Fruit fly (Drosophila melanogaster) Kc167 (cell line): ENCODE data around the gene Fas3.

Experiments used
- Myc ChIP-seq: fragments of >200 bp; optimal IDR thresholded peaks from 2 replicates; lab custom pipeline; 2017; ENCODE audit warnings: missing external identifiers
- Sin3A ChIP-seq: fragments of >200 bp; optimal IDR thresholded peaks from 2 replicates; lab custom pipeline; 2018; ENCODE audit warnings: missing external identifiers
- h ChIP-seq: fragments of >200 bp; optimal IDR thresholded peaks from 3 replicates; lab custom pipeline; 2018; ENCODE audit warnings: missing external identifiers
- insv ChIP-seq: fragments of >200 bp; optimal IDR thresholded peaks from 3 replicates; lab custom pipeline; 2018; ENCODE audit warnings: missing external identifiers
- psq ChIP-seq: fragments of >200 bp; optimal IDR thresholded peaks from 2 replicates; lab custom pipeline; 2017; ENCODE audit warnings: missing external identifiers
- ttk ChIP-seq: sonication (Bioruptor generic); optimal IDR thresholded peaks from 2 replicates; lab custom pipeline; 2017; ENCODE audit warnings: missing external identifiers

Gene Fas3

DNA sequence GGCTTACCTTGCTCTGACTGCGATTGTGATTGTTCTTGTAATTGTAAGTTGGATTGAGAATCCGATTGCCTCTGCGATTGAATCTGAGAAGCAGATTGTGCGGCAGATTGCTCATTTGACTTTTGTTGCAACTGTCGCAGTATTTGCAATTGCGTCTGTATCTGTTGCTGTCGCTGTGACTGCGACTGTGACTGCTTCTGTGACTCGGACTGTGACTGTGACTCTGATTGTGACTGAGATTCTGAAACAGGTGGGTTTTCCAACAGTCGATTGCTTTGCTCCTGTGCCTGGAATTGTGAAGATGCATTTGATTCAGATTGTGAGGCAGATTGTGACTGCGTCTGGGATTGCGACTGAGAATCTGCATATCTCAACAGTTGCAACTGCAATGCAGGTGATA is 38.1 kb downstream of the Fas3 start:
- no peak for TF ChIP-seq Myc (lab: Kevin White, UChicago)
- no peak for TF ChIP-seq ttk (lab: Kevin White, UChicago)
- no peak for TF ChIP-seq psq (lab: Kevin White, UChicago)
- no peak for TF ChIP-seq Sin3A (lab: Kevin White, UChicago)
- no peak for TF ChIP-seq h (lab: Kevin White, UChicago)
- no peak for TF ChIP-seq insv

- TF ChIP-seq ttk (lab: Kevin White, UChicago) (no peak), h (lab: Kevin White, UChicago) (no peak), insv (no peak), Sin3A (lab: Kevin White, UChicago) (no peak), Myc (lab: Kevin White, UChicago) (no peak), psq (lab: Kevin White, UChicago) (no peak)
These were observed 39.0 kb downstream of the Fas3 start, which contains the start of gene Acp36DE for dm6 chr2L:18358928-18359327. Gene Acp36DE, minus strand, starts transcription at chr2L:18359028.

DNA sequence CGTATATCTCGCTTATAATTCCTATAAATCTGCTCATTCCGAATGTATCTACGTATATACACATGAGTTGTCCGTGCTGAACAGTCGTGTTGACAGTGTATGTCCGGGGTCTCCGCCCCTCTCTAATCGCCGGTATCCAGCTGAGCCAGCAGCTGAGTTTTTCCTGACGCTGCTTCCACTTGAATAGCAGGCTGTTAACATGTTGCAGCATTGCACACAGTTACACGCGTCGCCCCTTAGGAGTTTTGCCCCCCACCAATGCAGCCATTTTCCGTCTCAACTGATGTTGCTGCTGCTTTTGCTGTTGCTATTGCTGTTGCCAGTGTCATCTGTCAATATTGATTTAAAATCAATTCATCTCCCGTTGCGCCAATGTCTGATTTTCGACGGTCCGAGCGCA is 41.3 kb downstream of the Fas3 start:
- TF ChIP-seq h (lab: Kevin White, UChicago), result no peak
- TF ChIP-seq Sin3A (lab: Kevin White, UChicago), result no peak
- no peak for TF ChIP-seq Myc (lab: Kevin White, UChicago)
- TF ChIP-seq insv, result no peak
- no peak for TF ChIP-seq ttk (lab: Kevin White, UChicago)
- no peak for TF ChIP-seq psq (lab: Kevin White, UChicago)

DNA sequence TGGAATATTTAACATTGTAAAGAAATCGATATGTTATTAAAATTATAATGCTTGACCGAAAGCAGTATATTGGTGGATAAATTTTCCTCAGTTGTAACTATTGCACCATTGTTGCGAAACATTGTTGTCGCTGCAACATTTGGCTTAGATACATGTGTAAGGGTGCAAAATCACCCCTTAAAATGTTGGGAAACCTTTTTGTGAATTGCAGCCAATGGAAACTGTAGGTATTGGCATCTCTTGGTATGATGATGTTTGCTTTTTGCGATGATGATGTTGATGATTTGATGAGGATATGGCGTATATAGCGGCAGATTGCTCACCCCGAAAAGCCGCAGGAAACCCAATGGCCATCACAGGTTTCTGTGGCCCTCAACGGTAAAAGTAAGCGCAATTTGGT is 44.5 kb downstream of the Fas3 start:
- TF ChIP-seq ttk (lab: Kevin White, UChicago) (no peak), psq (lab: Kevin White, UChicago) (no peak), Myc (lab: Kevin White, UChicago) (no peak), Sin3A (lab: Kevin White, UChicago) (no peak), h (lab: Kevin White, UChicago) (no peak), insv (no peak)

DNA sequence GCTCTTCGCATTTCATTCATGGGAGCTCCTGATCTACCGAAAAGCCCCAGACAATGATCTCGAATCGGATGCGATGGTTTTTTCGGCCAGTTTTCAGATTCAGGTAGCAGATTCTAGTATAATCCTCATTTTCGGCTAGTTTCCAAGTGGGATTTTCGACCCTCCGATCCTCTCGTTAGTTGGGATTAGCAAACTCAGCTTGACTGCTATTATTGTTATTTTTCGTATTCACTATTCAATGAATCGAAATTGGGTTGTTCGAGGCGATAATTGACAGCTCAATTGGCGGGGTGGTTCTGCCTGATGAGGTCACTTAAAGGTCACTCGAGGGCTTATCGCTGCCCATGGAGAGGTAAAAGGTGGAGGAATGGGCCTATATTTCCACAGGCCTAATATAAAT is 49.7 kb downstream of the Fas3 start:
- TF ChIP-seq insv (no peak), Myc (lab: Kevin White, UChicago) (no peak), h (lab: Kevin White, UChicago) (no peak), Sin3A (lab: Kevin White, UChicago) (no peak), ttk (lab: Kevin White, UChicago) (no peak), psq (lab: Kevin White, UChicago) (no peak)

dm6 chr2L:18370817-18371216 is 50.9 kb downstream of the Fas3 start:
- TF ChIP-seq insv (no peak), psq (lab: Kevin White, UChicago) (no peak), ttk (lab: Kevin White, UChicago) (no peak)

DNA sequence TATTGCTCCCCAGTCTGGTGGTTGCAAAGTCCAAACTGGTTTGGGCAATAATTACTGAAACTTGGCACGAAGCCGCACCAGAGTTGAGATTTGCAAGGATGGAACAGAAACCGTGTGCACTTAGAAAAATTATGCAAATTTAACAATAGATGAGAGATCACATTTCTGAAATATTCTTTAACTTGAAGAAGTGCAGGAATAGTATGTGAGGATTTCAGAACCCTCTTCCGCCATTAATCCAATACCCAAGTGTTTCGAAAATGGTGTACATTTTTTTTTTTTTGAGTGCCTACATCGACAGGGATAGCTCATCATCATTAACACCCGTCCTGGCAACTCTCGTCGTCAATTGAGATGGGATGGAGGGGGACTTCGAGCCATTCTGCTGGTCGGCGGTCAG is 52.2 kb downstream of the Fas3 start:
- no peak for TF ChIP-seq h (lab: Kevin White, UChicago)
- no peak for TF ChIP-seq ttk (lab: Kevin White, UChicago)
- TF ChIP-seq Myc (lab: Kevin White, UChicago), result no peak
- TF ChIP-seq insv, result no peak
- TF ChIP-seq psq (lab: Kevin White, UChicago), result no peak
- no peak for TF ChIP-seq Sin3A (lab: Kevin White, UChicago)

- TF ChIP-seq Sin3A (lab: Kevin White, UChicago) (no peak), insv (no peak), h (lab: Kevin White, UChicago) (no peak), ttk (lab: Kevin White, UChicago) (no peak), psq (lab: Kevin White, UChicago) (no peak), Myc (lab: Kevin White, UChicago) (no peak)
These were observed 57.2 kb downstream of the Fas3 start for dm6 chr2L:18377109-18377508.

DNA sequence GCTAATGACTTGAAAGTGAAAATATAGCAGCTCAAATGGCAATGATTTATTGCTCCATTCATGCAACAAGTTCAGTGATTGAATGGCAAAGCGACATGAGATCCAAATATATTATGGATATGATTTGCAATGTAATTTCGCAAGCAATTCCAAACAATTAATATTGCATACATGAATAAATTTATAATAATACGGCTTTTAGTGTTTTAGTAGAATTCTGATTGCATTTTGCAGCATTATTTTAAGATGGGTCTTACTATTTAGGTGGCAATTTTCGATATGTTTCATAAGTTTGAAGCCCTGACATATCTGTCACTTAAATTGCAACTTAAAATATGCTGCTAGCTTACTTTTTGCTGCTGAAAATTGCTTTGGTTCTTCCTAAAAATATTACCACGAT is 58.4 kb downstream of the Fas3 start, which contains the start of gene CG34171:
Gene CG34171, plus strand, starts transcription at position 301 of the 400 bp plus-strand sequence.
- TF ChIP-seq insv (no peak), Myc (lab: Kevin White, UChicago) (no peak), h (lab: Kevin White, UChicago) (no peak), psq (lab: Kevin White, UChicago) (no peak), ttk (lab: Kevin White, UChicago) (no peak)

- TF ChIP-seq Myc (lab: Kevin White, UChicago) (no peak), Sin3A (lab: Kevin White, UChicago) (no peak), psq (lab: Kevin White, UChicago) (no peak), insv (no peak), h (lab: Kevin White, UChicago) (no peak), ttk (lab: Kevin White, UChicago) (no peak)
These were observed 67.8 kb downstream of the Fas3 start for dm6 chr2L:18387749-18388148.

- no peak for TF ChIP-seq Myc (lab: Kevin White, UChicago)
- no peak for TF ChIP-seq Sin3A (lab: Kevin White, UChicago)
- TF ChIP-seq insv, result no peak
- TF ChIP-seq psq (lab: Kevin White, UChicago), result no peak
- TF ChIP-seq h (lab: Kevin White, UChicago), result no peak
- no peak for TF ChIP-seq ttk (lab: Kevin White, UChicago)
These were observed 70.1 kb downstream of the Fas3 start for dm6 chr2L:18389987-18390386.

dm6 chr2L:18395274-18395823 is 75.4 kb downstream of the Fas3 start:
- TF ChIP-seq h (lab: Kevin White, UChicago) (no peak), psq (lab: Kevin White, UChicago) (no peak), ttk (lab: Kevin White, UChicago) (no peak), insv (no peak), Sin3A (lab: Kevin White, UChicago) (no peak)
